Fruit fly (Drosophila melanogaster) Kc167 (cell line): ENCODE measurements around the gene CalpB.

Source experiments
- Myc ChIP-seq: fragments of >200 bp; optimal IDR thresholded peaks from 2 replicates; lab custom pipeline; 2017; ENCODE audit warnings: missing external identifiers
- Sin3A ChIP-seq: fragments of >200 bp; optimal IDR thresholded peaks from 2 replicates; lab custom pipeline; 2018; ENCODE audit warnings: missing external identifiers
- h ChIP-seq: fragments of >200 bp; optimal IDR thresholded peaks from 3 replicates; lab custom pipeline; 2018; ENCODE audit warnings: missing external identifiers
- insv ChIP-seq: fragments of >200 bp; optimal IDR thresholded peaks from 3 replicates; lab custom pipeline; 2018; ENCODE audit warnings: missing external identifiers
- psq ChIP-seq: fragments of >200 bp; optimal IDR thresholded peaks from 2 replicates; lab custom pipeline; 2017; ENCODE audit warnings: missing external identifiers
- ttk ChIP-seq: sonication (Bioruptor generic); optimal IDR thresholded peaks from 2 replicates; lab custom pipeline; 2017; ENCODE audit warnings: missing external identifiers

Gene CalpB

DNA sequence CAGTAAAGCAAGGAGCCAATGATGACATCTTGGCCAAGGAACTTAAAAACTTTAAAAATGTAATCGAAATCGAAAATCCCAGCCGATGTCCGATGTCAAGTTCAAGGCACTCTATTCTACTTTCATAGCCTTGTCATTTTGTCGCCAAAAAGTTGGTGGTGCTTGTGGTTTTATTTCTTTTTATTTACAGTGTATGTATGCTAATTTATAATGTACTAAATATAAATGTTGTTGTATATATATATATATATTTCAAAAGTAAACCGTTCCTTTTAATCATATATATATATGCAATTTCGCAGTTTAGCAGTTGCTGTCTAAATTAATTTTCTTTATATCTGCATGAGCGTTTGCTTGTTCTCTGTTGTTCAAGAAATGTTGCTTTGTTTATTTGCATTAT, 6.1 kb downstream of the CalpB start, which contains the start of the genes CG6709 and Hez:
Gene CG6709, minus strand, starts transcription at position 101 of the 400 bp plus-strand sequence.
Gene Hez, minus strand, starts transcription at position 101 of the 400 bp plus-strand sequence.
- no peak for TF ChIP-seq Sin3A (lab: Kevin White, UChicago)
- TF ChIP-seq psq, result no peak
- TF ChIP-seq insv (lab: Kevin White, UChicago), result no peak
- TF ChIP-seq ttk, result no peak
- no peak for TF ChIP-seq h (lab: Kevin White, UChicago)
- TF ChIP-seq Myc (lab: Kevin White, UChicago), result no peak

DNA sequence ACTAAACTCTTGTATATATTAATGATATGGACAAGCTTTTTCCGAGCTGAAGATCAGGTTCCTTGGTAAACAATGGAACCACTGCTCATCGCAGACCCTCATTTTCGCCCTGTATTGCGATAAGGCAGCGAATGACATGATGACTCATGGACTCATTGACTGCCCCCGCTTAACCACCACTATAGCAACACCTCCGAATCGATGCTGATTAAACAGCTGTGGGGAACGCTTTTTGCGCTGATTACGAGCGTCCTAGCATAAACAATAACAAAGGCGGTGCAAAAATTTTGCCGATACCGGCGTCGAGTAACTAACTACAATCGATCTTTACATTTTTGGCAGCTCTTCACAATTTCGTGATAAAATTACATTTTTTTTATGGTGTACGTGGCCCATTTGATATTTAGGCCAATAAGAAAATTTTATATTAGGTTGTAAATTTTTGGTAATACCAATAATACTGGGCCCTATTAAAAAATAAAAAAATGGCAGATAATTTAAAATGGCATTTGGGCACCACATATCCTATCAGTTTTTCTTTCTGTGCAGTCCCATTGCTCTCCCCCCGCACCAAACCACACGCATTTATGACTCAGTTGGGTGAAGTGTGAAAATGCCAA, 8.7 kb downstream of the CalpB start:
- TF ChIP-seq h (lab: Kevin White, UChicago) (no peak), Myc (lab: Kevin White, UChicago) (no peak), insv (lab: Kevin White, UChicago) (no peak), ttk (no peak), Sin3A (lab: Kevin White, UChicago) (no peak), psq (no peak)

DNA sequence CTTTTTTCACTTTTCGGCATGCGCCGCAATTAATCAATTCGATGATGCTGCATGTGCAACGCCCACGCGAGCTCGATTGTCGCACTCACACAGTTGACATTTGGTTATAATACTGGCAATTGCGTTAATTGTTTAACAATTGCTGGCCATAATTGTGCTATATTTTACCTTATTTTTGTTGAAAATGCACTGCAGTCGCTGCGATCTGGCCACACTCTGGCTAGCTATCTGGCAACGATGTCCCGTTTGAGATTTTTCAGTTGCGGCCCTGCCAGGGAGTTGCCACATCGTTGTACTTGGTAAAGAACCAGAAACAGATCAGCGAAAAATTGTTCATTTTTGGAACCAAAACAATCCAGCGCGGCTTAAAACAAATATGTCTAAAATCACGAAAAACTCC, 9.8 kb downstream of the CalpB start, which contains the start of the genes CG6707 and CG46387:
Gene CG6707, minus strand, starts transcription at position 221 of the 400 bp plus-strand sequence.
Gene CG46387, plus strand, starts transcription at position 272 of the 400 bp plus-strand sequence.
- TF ChIP-seq Sin3A (lab: Kevin White, UChicago) (no peak), psq (no peak), h (lab: Kevin White, UChicago) (no peak), insv (lab: Kevin White, UChicago) (no peak), ttk (no peak), Myc (lab: Kevin White, UChicago) (no peak)

DNA sequence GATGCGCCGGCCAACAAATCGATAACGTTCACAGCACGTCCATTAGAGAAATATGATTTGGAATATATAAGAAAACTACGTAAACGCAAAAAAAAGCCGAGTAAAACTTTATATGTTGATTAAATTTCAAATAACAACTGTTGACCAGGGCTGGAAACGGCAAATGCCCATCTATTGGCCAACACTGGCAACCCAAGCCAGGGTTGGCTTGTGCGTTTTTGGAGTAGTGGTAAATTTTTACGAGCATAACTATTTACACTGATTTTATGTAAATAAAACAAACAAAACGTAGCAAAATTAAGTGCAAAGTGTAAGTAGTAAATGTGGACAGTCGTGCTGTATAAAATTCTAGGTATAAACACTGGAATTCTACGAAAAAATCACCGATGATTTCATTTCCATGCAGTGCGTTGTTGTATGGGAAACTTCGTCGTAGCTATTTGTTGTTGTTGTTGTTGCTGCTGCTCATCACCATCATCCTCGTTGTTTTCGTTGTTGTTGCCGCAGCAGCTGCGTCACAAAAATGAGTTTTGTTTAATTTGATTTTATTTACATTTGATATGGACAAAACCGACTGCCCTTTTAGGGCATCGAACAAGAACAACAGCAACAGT, 10.6 kb downstream of the CalpB start, which contains the start of gene nudE:
Gene nudE, plus strand, starts transcription at position 196 of the 614 bp plus-strand sequence.
- TF ChIP-seq Sin3A (lab: Kevin White, UChicago) (no peak), h (lab: Kevin White, UChicago) (no peak), ttk (no peak), Myc (lab: Kevin White, UChicago) (no peak), insv (lab: Kevin White, UChicago) (no peak)

DNA sequence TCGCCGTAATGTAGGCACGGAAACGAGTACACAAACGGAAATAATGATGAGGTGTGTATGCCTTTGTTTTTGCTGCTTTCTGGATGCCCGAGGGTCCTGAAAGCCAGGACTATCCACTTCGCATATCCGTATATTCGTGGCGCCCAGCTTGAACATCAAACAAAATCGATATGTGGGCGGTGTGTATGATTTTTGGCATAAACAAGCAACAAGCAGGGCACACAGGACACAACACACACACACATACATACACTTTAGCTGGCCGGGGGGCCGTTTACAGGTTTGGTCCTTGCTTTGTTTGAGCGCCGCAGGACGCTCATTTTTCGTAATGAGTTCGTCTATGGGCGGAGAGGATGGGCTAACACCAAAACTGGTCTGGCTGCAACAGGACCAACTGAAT, 16.4 kb downstream of the CalpB start:
- TF ChIP-seq Sin3A (lab: Kevin White, UChicago) (no peak), ttk (no peak), h (lab: Kevin White, UChicago) (no peak)

DNA sequence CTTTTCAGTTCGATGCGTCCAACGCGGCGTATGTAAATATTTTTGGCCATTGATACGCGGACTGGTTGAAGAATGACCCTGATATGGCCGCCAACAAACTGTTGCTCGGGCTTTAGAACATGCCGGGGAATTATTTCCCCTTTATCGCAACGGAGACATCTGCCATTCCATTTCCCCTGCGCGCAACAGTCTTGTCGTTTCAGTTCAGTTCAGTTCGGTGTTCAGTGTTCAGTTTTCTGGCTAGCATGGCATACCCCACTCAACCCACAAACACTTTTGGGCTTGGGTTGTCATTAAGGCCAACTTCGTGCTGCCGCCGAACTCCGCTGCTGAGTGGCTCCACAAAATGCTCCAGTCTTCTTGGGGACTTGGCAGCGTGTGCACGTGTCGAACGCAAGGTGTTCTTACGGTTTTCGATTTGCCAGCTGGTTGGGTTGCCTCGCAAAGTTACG, 19.2 kb downstream of the CalpB start, which contains the start of gene bma:
Gene bma, plus strand, starts transcription at position 402 of the 452 bp plus-strand sequence.
- TF ChIP-seq h (lab: Kevin White, UChicago) (no peak), ttk (no peak), Sin3A (lab: Kevin White, UChicago) (no peak), insv (lab: Kevin White, UChicago) (no peak), psq (no peak), Myc (lab: Kevin White, UChicago) (no peak)

DNA sequence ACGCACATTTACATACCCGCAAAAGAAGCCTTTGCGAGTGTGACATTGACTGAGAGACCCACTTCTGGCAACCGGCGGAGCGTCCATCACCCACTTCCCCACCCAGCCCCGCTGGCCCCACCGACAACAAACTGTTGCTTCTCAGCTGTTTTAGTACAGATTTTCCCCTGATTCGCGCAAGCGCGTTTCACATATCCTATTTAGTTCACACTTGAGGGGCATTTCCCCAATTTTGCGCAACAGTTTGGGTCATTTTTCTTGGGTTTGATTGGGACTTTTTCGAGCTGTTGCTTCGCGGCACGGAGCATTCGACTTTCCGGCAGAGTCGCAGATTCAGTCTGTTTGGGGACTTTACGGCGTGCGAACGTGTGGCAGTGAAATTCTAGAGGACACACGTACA, 38.6 kb downstream of the CalpB start:
- TF ChIP-seq ttk (no peak), Sin3A (lab: Kevin White, UChicago) (no peak), h (lab: Kevin White, UChicago) (no peak), Myc (lab: Kevin White, UChicago) (no peak), psq (no peak), insv (lab: Kevin White, UChicago) (no peak)
